Worm (Caenorhabditis elegans): ENCODE measurements around the gene dpy-31.

DNA sequence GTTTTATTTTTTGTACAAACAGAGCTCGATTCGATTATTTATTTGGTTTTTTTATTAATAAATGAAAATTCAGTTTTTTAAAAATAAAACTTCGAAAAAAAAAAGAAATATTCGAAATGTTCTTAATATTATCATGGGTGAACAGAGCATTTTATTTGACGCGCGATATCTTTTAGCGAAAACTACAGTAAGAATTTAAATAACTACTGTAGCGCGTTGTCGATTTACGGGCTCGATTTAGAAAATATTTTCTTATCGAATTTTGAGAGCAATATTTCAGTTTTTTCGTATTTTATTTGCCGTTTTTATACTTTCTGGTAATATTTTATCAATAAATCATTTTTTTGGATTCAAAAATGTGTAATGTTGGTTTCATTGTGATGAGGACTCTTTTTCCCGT is 19.1 kb downstream of the dpy-31 start:
- TF ChIP-seq fos-1 (tag; optimal IDR thresholded peaks at IDR 0.05) (no peak), nhr-84 (tag; optimal IDR thresholded peaks at IDR 0.05) (no peak), aha-1 (tag; optimal IDR thresholded peaks at IDR 0.05) (no peak), dpl-1 (GFP tag; optimal IDR thresholded peaks at IDR 0.05) (no peak), ztf-4 (tag; optimal IDR thresholded peaks at IDR 0.05) (no peak), C04F5.9 (tag; optimal IDR thresholded peaks at IDR 0.05) (no peak), aly-2 (tag; optimal IDR thresholded peaks at IDR 0.05) (no peak), snu-23 (GFP tag; optimal IDR thresholded peaks at IDR 0.05) (no peak), elt-3 (tag; optimal IDR thresholded peaks at IDR 0.05) (no peak)

All from whole organism, L1 larva.